Worm (Caenorhabditis elegans) whole organism, L4 larva: ENCODE measurements around the gene F57C2.5.

Source experiments
- ama-1 ChIP-seq: fragments of 150-350 bp; optimal IDR thresholded peaks from 2 replicates; lab custom pipeline; 2014; ENCODE audit warnings: inconsistent platforms, mixed read lengths
- ceh-20 ChIP-seq: fragments of 200-800 bp; sonication (Bioruptor generic); IDR thresholded peaks from 2 replicates; pipeline ENCODE4 v1.3.6; 2022; ENCODE audit warnings: missing genetic modification reagents, missing genetic modification characterization, missing compliant biosample characterization
- nhr-48 ChIP-seq: sonication (generic microtip); optimal IDR thresholded peaks from 2 replicates; lab custom pipeline; 2016; ENCODE audit warnings: mild to moderate bottlenecking, missing genetic modification characterization, missing compliant biosample characterization

DNA sequence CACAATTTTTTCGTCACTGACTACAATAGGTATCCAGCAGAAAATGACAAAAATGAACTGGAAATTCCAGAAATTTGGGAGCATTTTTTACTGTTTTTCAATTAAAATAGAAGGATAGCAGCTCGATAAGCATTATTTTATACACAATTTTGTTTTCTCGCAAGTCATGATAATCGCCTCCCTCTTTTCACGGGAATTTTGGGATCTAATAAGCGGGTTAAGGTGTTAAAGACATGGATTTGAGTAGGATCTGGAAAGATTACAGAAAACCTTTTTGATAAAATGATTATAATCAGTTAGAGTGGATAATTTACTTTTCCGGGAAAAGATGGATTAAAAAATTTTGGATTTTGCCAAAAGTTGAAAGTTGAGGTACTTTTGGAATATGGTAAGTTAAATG is 20.7 kb upstream of the F57C2.5 start, which contains the start of gene gcy-29:
- no peak for TF ChIP-seq ceh-20
- no peak for TF ChIP-seq ama-1 (lab: Kevin White, UChicago)
- no peak for TF ChIP-seq nhr-48
